Worm (Caenorhabditis elegans) whole organism, late embryonic: ENCODE measurements around the gene abts-2.

Experiments
- C38D4.7 ChIP-seq: fragments of 200-800 bp; sonication (Bioruptor generic); optimal IDR thresholded peaks from 2 replicates; lab custom pipeline; 2018; ENCODE audit warnings: mild to moderate bottlenecking, missing genetic modification characterization, moderate library complexity, missing compliant biosample characterization
- F13H6.1 ChIP-seq: sonication (generic microtip); optimal IDR thresholded peaks from 2 replicates; lab custom pipeline; 2016; ENCODE audit warnings: missing genetic modification characterization, missing compliant biosample characterization
- T23F11.4 ChIP-seq: fragments of 200-800 bp; sonication (Bioruptor generic); optimal IDR thresholded peaks from 2 replicates; lab custom pipeline; 2018; ENCODE audit warnings: mild to moderate bottlenecking, missing genetic modification characterization, missing compliant biosample characterization
- ceh-14 ChIP-seq: sonication (generic microtip); optimal IDR thresholded peaks from 2 replicates; lab custom pipeline; 2016; ENCODE audit warnings: missing genotype, missing genetic modification characterization, missing compliant biosample characterization
- ceh-24 ChIP-seq: sonication (generic microtip); optimal IDR thresholded peaks from 2 replicates; lab custom pipeline; 2016; ENCODE audit warnings: mild to moderate bottlenecking, missing genetic modification characterization, missing compliant biosample characterization
- ceh-31 ChIP-seq: sonication (generic microtip); optimal IDR thresholded peaks from 2 replicates; lab custom pipeline; 2016; ENCODE audit warnings: missing genetic modification characterization, missing compliant biosample characterization
- ceh-45 ChIP-seq: fragments of 200-800 bp; sonication (Bioruptor generic); IDR thresholded peaks from 2 replicates; pipeline ENCODE4 v1.3.6; 2022; ENCODE audit warnings: missing genetic modification reagents, missing genetic modification characterization, missing compliant biosample characterization
- ceh-6 ChIP-seq: fragments of 200-800 bp; sonication (Bioruptor generic); optimal IDR thresholded peaks from 2 replicates; lab custom pipeline; 2018; ENCODE audit warnings: mild to moderate bottlenecking, missing genetic modification characterization, missing compliant biosample characterization
- dmd-4 ChIP-seq: sonication (generic microtip); optimal IDR thresholded peaks from 2 replicates; lab custom pipeline; 2016; ENCODE audit warnings: borderline replicate concordance, missing genetic modification characterization, missing compliant biosample characterization
- elt-2 ChIP-seq: sonication (generic microtip); optimal IDR thresholded peaks from 2 replicates; lab custom pipeline; 2016; ENCODE audit warnings: missing genetic modification reagents, missing genetic modification characterization, missing compliant biosample characterization
- elt-4 ChIP-seq: sonication (generic microtip); optimal IDR thresholded peaks from 2 replicates; lab custom pipeline; 2016; ENCODE audit warnings: missing genetic modification characterization, missing compliant biosample characterization
- eyg-1 ChIP-seq: sonication (generic microtip); optimal IDR thresholded peaks from 2 replicates; lab custom pipeline; 2016; ENCODE audit warnings: missing genotype, missing genetic modification characterization, missing compliant biosample characterization
- fax-1 ChIP-seq: sonication (generic microtip); optimal IDR thresholded peaks from 2 replicates; lab custom pipeline; 2016; ENCODE audit warnings: missing genotype, missing genetic modification characterization, missing compliant biosample characterization
- fkh-10 ChIP-seq: fragments of 150-350 bp; optimal IDR thresholded peaks from 2 replicates; lab custom pipeline; 2014; ENCODE audit warnings: missing biosample characterization, missing genetic modification reagents, missing genetic modification characterization
- hlh-15 ChIP-seq: sonication (generic microtip); optimal IDR thresholded peaks from 2 replicates; lab custom pipeline; 2016; ENCODE audit warnings: missing genetic modification characterization, missing compliant biosample characterization
- nhr-232 ChIP-seq: sonication (generic microtip); optimal IDR thresholded peaks from 2 replicates; lab custom pipeline; 2016; ENCODE audit warnings: missing genetic modification characterization, missing compliant biosample characterization
- npax-4 ChIP-seq: sonication (generic microtip); optimal IDR thresholded peaks from 2 replicates; lab custom pipeline; 2016; ENCODE audit warnings: missing genetic modification characterization, missing compliant biosample characterization
- odd-2 ChIP-seq: sonication (generic microtip); optimal IDR thresholded peaks from 2 replicates; lab custom pipeline; 2017; ENCODE audit warnings: antibody characterized with exemption, mild to moderate bottlenecking, missing genetic modification characterization, missing compliant biosample characterization
- pha-2 ChIP-seq: sonication (generic microtip); optimal IDR thresholded peaks from 2 replicates; lab custom pipeline; 2017; ENCODE audit warnings: mild to moderate bottlenecking, missing genetic modification characterization, missing compliant biosample characterization
- pros-1 ChIP-seq: fragments of 150-350 bp; optimal IDR thresholded peaks from 2 replicates; lab custom pipeline; 2014; ENCODE audit warnings: missing biosample characterization, missing genetic modification reagents, missing genetic modification characterization
- ref-2 ChIP-seq: sonication (generic microtip); optimal IDR thresholded peaks from 2 replicates; lab custom pipeline; 2016; ENCODE audit warnings: missing genetic modification characterization, missing compliant biosample characterization
- rnt-1 ChIP-seq: sonication (generic microtip); optimal IDR thresholded peaks from 2 replicates; lab custom pipeline; 2016; ENCODE audit warnings: missing genetic modification characterization, missing compliant biosample characterization
- sdc-2 ChIP-seq: sonication (generic microtip); optimal IDR thresholded peaks from 2 replicates; lab custom pipeline; 2016; ENCODE audit warnings: missing genotype, missing genetic modification characterization, missing compliant biosample characterization
- sox-4 ChIP-seq: sonication (generic microtip); optimal IDR thresholded peaks from 2 replicates; lab custom pipeline; 2017; ENCODE audit warnings: mild to moderate bottlenecking, missing genetic modification characterization, inconsistent platforms, missing compliant biosample characterization
- syd-9 ChIP-seq: sonication (generic microtip); optimal IDR thresholded peaks from 2 replicates; lab custom pipeline; 2016; ENCODE audit warnings: mild to moderate bottlenecking, missing genetic modification characterization, moderate library complexity, missing compliant biosample characterization
- tbx-2 ChIP-seq: sonication (generic microtip); optimal IDR thresholded peaks from 2 replicates; lab custom pipeline; 2016; ENCODE audit warnings: missing genetic modification characterization, missing compliant biosample characterization
- ttx-3 ChIP-seq: sonication (generic microtip); optimal IDR thresholded peaks from 2 replicates; lab custom pipeline; 2016; ENCODE audit warnings: missing genetic modification reagents, missing genetic modification characterization, missing compliant biosample characterization
- unc-42 ChIP-seq: sonication (generic microtip); optimal IDR thresholded peaks from 2 replicates; lab custom pipeline; 2016; ENCODE audit warnings: missing genotype, missing genetic modification characterization, missing compliant biosample characterization
- unc-86 ChIP-seq: sonication (generic microtip); optimal IDR thresholded peaks from 2 replicates; lab custom pipeline; 2016; ENCODE audit warnings: missing genetic modification characterization, missing compliant biosample characterization

The abts-2 gene

DNA sequence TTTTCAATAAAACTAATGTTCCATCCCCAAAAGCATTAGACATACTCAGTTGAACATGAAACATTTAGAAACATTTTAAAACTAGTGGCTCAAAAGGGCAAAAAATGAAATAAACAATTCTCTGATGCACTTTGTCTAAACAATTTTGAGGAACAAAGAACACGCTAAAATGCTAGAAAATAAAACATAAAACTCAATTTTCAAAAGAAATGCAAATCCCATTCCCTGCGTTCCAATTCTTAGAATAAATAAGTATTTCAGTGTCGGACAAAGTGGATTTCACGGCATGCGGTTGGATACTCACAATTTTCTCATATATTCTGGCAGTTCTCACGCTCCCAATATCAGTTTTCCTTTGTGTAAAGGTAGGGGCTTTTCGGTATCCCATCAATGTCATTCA lies 47.8 kb downstream of the abts-2 start:
- no peak for TF ChIP-seq pros-1 (tag; lab: Kevin White, UChicago)
- no peak for TF ChIP-seq T23F11.4 (GFP tag; lab: Kevin White, UChicago)
- TF ChIP-seq C38D4.7: no peak
- TF ChIP-seq F13H6.1 (tag; lab: Kevin White, UChicago): no peak
- no peak for TF ChIP-seq hlh-15 (tag; lab: Kevin White, UChicago)
- no peak for TF ChIP-seq tbx-2 (tag; lab: Kevin White, UChicago)
- TF ChIP-seq odd-2: no peak
- TF ChIP-seq npax-4: no peak
- no peak for TF ChIP-seq unc-86

DNA sequence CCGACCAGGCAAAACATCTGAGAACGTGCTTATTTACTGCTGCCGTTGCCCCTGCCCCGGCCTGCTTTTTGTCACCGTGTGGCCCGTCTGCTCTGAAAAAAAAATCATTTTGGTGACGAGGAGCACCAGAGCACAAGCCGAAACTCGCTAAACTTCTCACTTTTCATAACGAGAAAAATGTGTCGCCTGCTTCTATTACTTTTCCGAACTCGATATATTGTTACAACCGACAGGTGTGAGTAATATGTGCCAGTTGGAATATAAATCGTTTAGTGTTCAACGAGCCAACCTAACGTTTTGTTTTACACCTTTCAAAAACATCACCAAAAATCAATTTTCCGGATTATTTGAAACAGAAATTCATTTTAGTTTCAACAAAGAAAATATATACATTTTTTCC lies 52.2 kb downstream of the abts-2 start:
- TF ChIP-seq sdc-2: no peak
- no peak for TF ChIP-seq dmd-4 (tag; lab: Kevin White, UChicago)
- TF ChIP-seq sox-4: no peak
- no peak for TF ChIP-seq ceh-45 (GFP tag; lab: Robert Waterston, UW)
- TF ChIP-seq eyg-1: no peak
- TF ChIP-seq ref-2 (tag; lab: Kevin White, UChicago): no peak
- no peak for TF ChIP-seq pha-2 (tag; lab: Kevin White, UChicago)
- no peak for TF ChIP-seq ceh-24
- no peak for TF ChIP-seq ttx-3 (tag; lab: Kevin White, UChicago)
- no peak for TF ChIP-seq tbx-2 (tag; lab: Kevin White, UChicago)
- TF ChIP-seq fkh-10 (GFP tag; lab: Kevin White, UChicago): no peak
- TF ChIP-seq elt-2: no peak
- no peak for TF ChIP-seq syd-9 (tag; lab: Kevin White, UChicago)
- TF ChIP-seq rnt-1 (tag; lab: Kevin White, UChicago): no peak
- TF ChIP-seq nhr-232 (tag; lab: Kevin White, UChicago): no peak
- no peak for TF ChIP-seq elt-4
- no peak for TF ChIP-seq fax-1
- TF ChIP-seq npax-4: no peak

DNA sequence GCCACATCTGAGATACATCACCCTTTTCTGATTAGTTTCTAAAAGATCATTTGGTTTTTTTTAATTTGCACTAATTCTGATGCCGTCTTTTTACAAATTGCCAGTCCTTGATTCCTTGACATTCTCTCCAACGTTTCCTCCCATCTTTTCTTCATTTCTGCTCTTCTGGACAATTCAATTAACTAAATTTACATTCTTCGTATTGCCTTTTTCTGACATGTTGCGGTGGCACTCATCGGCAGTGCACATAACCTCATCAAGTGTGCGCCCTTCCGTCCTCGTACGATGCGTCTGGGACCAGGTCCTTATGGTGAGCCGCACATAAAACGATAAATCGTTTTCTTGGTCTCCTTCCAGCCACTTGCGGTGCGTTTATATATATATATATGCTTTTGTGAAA lies 53.5 kb downstream of the abts-2 start:
- TF ChIP-seq ceh-31 (tag; lab: Kevin White, UChicago) (peak; percentile 30), ceh-14 (tag; lab: Kevin White, UChicago) (peak; percentile 2), ceh-6 (no peak), unc-42 (tag; lab: Kevin White, UChicago) (peak; percentile 90)
